Worm (Caenorhabditis elegans) whole organism, L4/young adult: ENCODE results near the gene nhr-145.

Experiments
- dao-5 ChIP-seq: sonication (generic microtip); optimal IDR thresholded peaks from 2 replicates; lab custom pipeline; 2016; ENCODE audit warnings: missing genotype, missing genetic modification characterization, moderate library complexity, missing compliant biosample characterization
- him-1 ChIP-seq: sonication (generic microtip); optimal IDR thresholded peaks from 2 replicates; lab custom pipeline; 2016; ENCODE audit warnings: missing genotype, missing genetic modification reagents, missing genetic modification characterization, missing compliant biosample characterization

DNA sequence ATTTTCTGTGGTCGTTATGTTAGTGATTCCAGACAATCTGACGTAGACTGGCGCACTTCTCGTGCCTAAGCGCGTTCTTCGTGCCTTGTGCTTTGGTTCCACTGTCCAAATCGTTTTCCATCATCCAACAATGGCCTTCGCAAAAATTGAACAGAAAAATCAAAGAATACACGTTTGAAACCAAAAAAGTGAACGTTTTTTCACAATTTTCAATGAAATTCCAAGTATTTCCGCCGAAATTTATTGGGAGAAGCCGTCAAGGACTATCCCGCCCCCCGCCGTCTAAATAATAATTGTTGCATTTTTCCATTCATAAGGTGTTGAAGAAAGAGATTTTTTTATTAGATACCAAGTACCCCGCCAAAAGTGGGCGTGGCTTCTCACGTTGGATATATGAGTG is 53.0 kb downstream of the nhr-145 start, which contains the start of gene cpg-23:
- no peak for TF ChIP-seq him-1 (tag; lab: Kevin White, UChicago)
- TF ChIP-seq dao-5 = no peak
